Worm (Caenorhabditis elegans) whole organism, L1 larva: Measurements from ENCODE around the gene timm-17B.2.

Source experiments
- C04F5.9 ChIP-seq: sonication (generic microtip); optimal IDR thresholded peaks from 2 replicates; lab custom pipeline; 2016; ENCODE audit warnings: missing genetic modification characterization, missing compliant biosample characterization
- C16A3.4 ChIP-seq: fragments of 150-350 bp; optimal IDR thresholded peaks from 2 replicates; lab custom pipeline; 2014; ENCODE audit warnings: missing biosample characterization, missing genetic modification characterization
- F16B12.6 ChIP-seq: fragments of 150-350 bp; optimal IDR thresholded peaks from 2 replicates; lab custom pipeline; 2014; ENCODE audit warnings: missing biosample characterization, missing genetic modification characterization
- Y116A8C.19 ChIP-seq: sonication (generic microtip); optimal IDR thresholded peaks from 2 replicates; lab custom pipeline; 2016; ENCODE audit warnings: missing compliant biosample characterization, missing genetic modification characterization, borderline replicate concordance
- alr-1 ChIP-seq: fragments of 200-800 bp; sonication (Bioruptor generic); optimal IDR thresholded peaks from 2 replicates; lab custom pipeline; 2018; ENCODE audit warnings: borderline replicate concordance, mild to moderate bottlenecking, missing genetic modification characterization, missing compliant biosample characterization
- ama-1 ChIP-seq: fragments of 150-350 bp; optimal IDR thresholded peaks from 2 replicates; lab custom pipeline; 2014
- ceh-63 ChIP-seq: fragments of 200-800 bp; sonication (Bioruptor generic); optimal IDR thresholded peaks from 2 replicates; lab custom pipeline; 2018; ENCODE audit warnings: mild to moderate bottlenecking, missing genetic modification characterization, missing compliant biosample characterization
- ceh-90 ChIP-seq: sonication (generic microtip); optimal IDR thresholded peaks from 2 replicates; lab custom pipeline; 2016; ENCODE audit warnings: missing genetic modification characterization, missing compliant biosample characterization
- dpl-1 ChIP-seq, 3 experiments: fragments of 150-350 bp in 2 of 3; sonication (generic microtip) in 1 of 3; optimal IDR thresholded peaks; 2 replicates each; lab custom pipeline; 2014 to 2017; ENCODE audit warnings: missing biosample characterization in 3 of 3, missing genetic modification characterization in 3 of 3, missing genetic modification reagents in 3 of 3
- dsc-1 ChIP-seq: sonication (generic microtip); optimal IDR thresholded peaks from 2 replicates; lab custom pipeline; 2016; ENCODE audit warnings: mild to moderate bottlenecking, missing genetic modification characterization, missing compliant biosample characterization
- efl-3 ChIP-seq: fragments of 200-800 bp; sonication (Bioruptor generic); optimal IDR thresholded peaks from 2 replicates; lab custom pipeline; 2018; ENCODE audit warnings: mild to moderate bottlenecking, missing genetic modification characterization, missing compliant biosample characterization
- egl-13 ChIP-seq: sonication (generic microtip); optimal IDR thresholded peaks from 2 replicates; lab custom pipeline; 2016; ENCODE audit warnings: missing genotype, missing genetic modification reagents, missing genetic modification characterization, missing compliant biosample characterization
- egl-27 ChIP-seq, 2 experiments: fragments of 150-350 bp in 1 of 2; sonication (generic microtip); optimal IDR thresholded peaks; 3 replicates each; lab custom pipeline; 2017 to 2018; ENCODE audit warnings: missing biosample characterization in 2 of 2, missing genetic modification characterization in 2 of 2, missing genetic modification reagents in 2 of 2
- elt-2 ChIP-seq: sonication (generic microtip); optimal IDR thresholded peaks from 2 replicates; lab custom pipeline; 2016; ENCODE audit warnings: missing genetic modification characterization, mild to moderate bottlenecking, inconsistent platforms, missing compliant biosample characterization, missing genetic modification reagents
- ets-5 ChIP-seq: fragments of 200-800 bp; sonication (Bioruptor generic); IDR thresholded peaks from 2 replicates; pipeline ENCODE4 v1.3.6; 2022; ENCODE audit warnings: missing genetic modification characterization, missing compliant biosample characterization
- fkh-4 ChIP-seq: sonication (generic microtip); optimal IDR thresholded peaks from 2 replicates; lab custom pipeline; 2016; ENCODE audit warnings: missing compliant biosample characterization, missing genetic modification characterization, borderline replicate concordance
- fkh-8 ChIP-seq: sonication (generic microtip); optimal IDR thresholded peaks from 2 replicates; lab custom pipeline; 2016; ENCODE audit warnings: mild to moderate bottlenecking, missing genetic modification characterization, missing compliant biosample characterization
- fos-1 ChIP-seq: fragments of 150-350 bp; optimal IDR thresholded peaks from 2 replicates; lab custom pipeline; 2014; ENCODE audit warnings: missing biosample characterization, missing genetic modification characterization
- grh-1 ChIP-seq: fragments of 200-800 bp; sonication (Bioruptor generic); IDR thresholded peaks from 2 replicates; pipeline ENCODE4 v1.3.6; 2022; ENCODE audit warnings: missing genetic modification reagents, missing genetic modification characterization, missing compliant biosample characterization
- irx-1 ChIP-seq: sonication (generic microtip); optimal IDR thresholded peaks from 2 replicates; lab custom pipeline; 2016; ENCODE audit warnings: missing genetic modification characterization, missing compliant biosample characterization
- isw-1 ChIP-seq: fragments of 200-800 bp; sonication (Bioruptor generic); IDR thresholded peaks from 2 replicates; pipeline ENCODE4 v1.3.6; 2022; ENCODE audit warnings: missing genetic modification characterization, missing compliant biosample characterization
- jun-1 ChIP-seq: fragments of 150-350 bp; optimal IDR thresholded peaks from 2 replicates; lab custom pipeline; 2014; ENCODE audit warnings: missing biosample characterization, missing genetic modification reagents, missing genetic modification characterization
- lin-13 ChIP-seq: fragments of 150-350 bp; optimal IDR thresholded peaks from 2 replicates; lab custom pipeline; 2014; ENCODE audit warnings: missing biosample characterization, missing genetic modification reagents, missing genetic modification characterization
- lin-14 ChIP-seq: fragments of 200-800 bp; sonication (Bioruptor generic); optimal IDR thresholded peaks from 2 replicates; lab custom pipeline; 2018; ENCODE audit warnings: mild to moderate bottlenecking, missing genetic modification characterization, moderate library complexity, missing compliant biosample characterization
- lin-39 ChIP-seq: fragments of 150-350 bp; optimal IDR thresholded peaks from 2 replicates; lab custom pipeline; 2014; ENCODE audit warnings: missing biosample characterization, missing genetic modification reagents, missing genetic modification characterization
- lir-3 ChIP-seq: sonication (generic microtip); optimal IDR thresholded peaks from 2 replicates; lab custom pipeline; 2016; ENCODE audit warnings: mild to moderate bottlenecking, missing genetic modification characterization, moderate library complexity, missing compliant biosample characterization; ENCODE audit not compliant: poor library complexity
- lsy-2 ChIP-seq, 2 experiments: fragments of 150-350 bp; optimal IDR thresholded peaks; 2 replicates each; lab custom pipeline; 2014; ENCODE audit warnings: missing biosample characterization in 2 of 2, missing genetic modification characterization in 2 of 2
- mab-9 ChIP-seq: fragments of 200-800 bp; sonication (Bioruptor generic); IDR thresholded peaks from 2 replicates; pipeline ENCODE4 v1.3.6; 2022; ENCODE audit warnings: missing genetic modification reagents, missing genetic modification characterization, missing compliant biosample characterization
- mdl-1 ChIP-seq, 2 experiments: fragments of 150-350 bp; optimal IDR thresholded peaks; 2 replicates each; lab custom pipeline; 2014 to 2017; ENCODE audit warnings: missing biosample characterization in 2 of 2, missing genetic modification characterization in 2 of 2, inconsistent platforms in 1 of 2
- nhr-11 ChIP-seq: fragments of 150-350 bp; optimal IDR thresholded peaks from 2 replicates; lab custom pipeline; 2014; ENCODE audit warnings: missing biosample characterization, missing genetic modification characterization
- nhr-20 ChIP-seq: sonication (generic microtip); optimal IDR thresholded peaks from 2 replicates; lab custom pipeline; 2016; ENCODE audit warnings: mild to moderate bottlenecking, missing genetic modification characterization, missing compliant biosample characterization
- nhr-28 ChIP-seq: fragments of 150-350 bp; optimal IDR thresholded peaks from 2 replicates; lab custom pipeline; 2014; ENCODE audit warnings: missing biosample characterization, missing genetic modification characterization
- nhr-47 ChIP-seq: sonication (generic microtip); optimal IDR thresholded peaks from 2 replicates; lab custom pipeline; 2016; ENCODE audit warnings: mild to moderate bottlenecking, missing genetic modification characterization, moderate library complexity, missing compliant biosample characterization
- nhr-71 ChIP-seq: sonication (generic microtip); optimal IDR thresholded peaks from 2 replicates; lab custom pipeline; 2016; ENCODE audit warnings: mild to moderate bottlenecking, missing genetic modification characterization, moderate library complexity, missing compliant biosample characterization
- nhr-76 ChIP-seq: sonication (generic microtip); optimal IDR thresholded peaks from 2 replicates; lab custom pipeline; 2017; ENCODE audit warnings: missing biosample characterization, missing genetic modification characterization
- nhr-84 ChIP-seq: sonication (generic microtip); optimal IDR thresholded peaks from 2 replicates; lab custom pipeline; 2017; ENCODE audit warnings: missing biosample characterization, missing genetic modification characterization
- nhr-85 ChIP-seq: sonication (generic microtip); peaks from one replicate; lab custom pipeline; 2016; ENCODE audit warnings: missing genetic modification characterization, inconsistent platforms, missing compliant biosample characterization
- nhr-90 ChIP-seq: sonication (generic microtip); optimal IDR thresholded peaks from 2 replicates; lab custom pipeline; 2016; ENCODE audit warnings: mild to moderate bottlenecking, missing genetic modification characterization, missing compliant biosample characterization; ENCODE audit not compliant: poor library complexity
- pax-3 ChIP-seq: fragments of 200-800 bp; sonication (Bioruptor generic); optimal IDR thresholded peaks from 2 replicates; lab custom pipeline; 2018; ENCODE audit warnings: mild to moderate bottlenecking, missing genetic modification characterization, moderate library complexity, missing compliant biosample characterization
- pqm-1 ChIP-seq: sonication (generic microtip); optimal IDR thresholded peaks from 3 replicates; lab custom pipeline; 2017; ENCODE audit warnings: missing biosample characterization, missing genetic modification characterization
- skn-1 ChIP-seq: fragments of 150-350 bp; optimal IDR thresholded peaks from 2 replicates; lab custom pipeline; 2014; ENCODE audit warnings: missing biosample characterization, missing genetic modification characterization
- snpc-4 ChIP-seq: fragments of 150-350 bp; optimal IDR thresholded peaks from 2 replicates; lab custom pipeline; 2014; ENCODE audit warnings: missing biosample characterization, missing genetic modification characterization
- snu-23 ChIP-seq: sonication (generic microtip); optimal IDR thresholded peaks from 2 replicates; lab custom pipeline; 2016; ENCODE audit warnings: missing genetic modification characterization, missing compliant biosample characterization
- sox-4 ChIP-seq: sonication (generic microtip); optimal IDR thresholded peaks from 2 replicates; lab custom pipeline; 2016; ENCODE audit warnings: missing genetic modification characterization, missing compliant biosample characterization
- tbx-2 ChIP-seq: sonication (generic microtip); optimal IDR thresholded peaks from 2 replicates; lab custom pipeline; 2016; ENCODE audit warnings: missing genetic modification characterization, missing compliant biosample characterization
- tlp-1 ChIP-seq: fragments of 150-350 bp; optimal IDR thresholded peaks from 2 replicates; lab custom pipeline; 2014; ENCODE audit warnings: missing biosample characterization, missing genetic modification characterization
- unc-130 ChIP-seq: fragments of 150-350 bp; optimal IDR thresholded peaks from 2 replicates; lab custom pipeline; 2017; ENCODE audit warnings: missing biosample characterization, missing genetic modification characterization, inconsistent platforms
- unc-30 ChIP-seq: sonication (generic microtip); optimal IDR thresholded peaks from 2 replicates; lab custom pipeline; 2017; ENCODE audit warnings: missing biosample characterization, missing genetic modification characterization
- unc-62 ChIP-seq: fragments of 150-350 bp; optimal IDR thresholded peaks from 2 replicates; lab custom pipeline; 2014; ENCODE audit warnings: missing biosample characterization, missing genetic modification reagents, missing genetic modification characterization
- unc-98 ChIP-seq: fragments of 200-800 bp; sonication (Bioruptor generic); IDR thresholded peaks from 2 replicates; pipeline ENCODE4 v1.3.6; 2022; ENCODE audit warnings: missing genetic modification characterization, missing compliant biosample characterization
- xbp-1 ChIP-seq: sonication (generic microtip); optimal IDR thresholded peaks from 2 replicates; lab custom pipeline; 2016; ENCODE audit warnings: missing genetic modification characterization, missing compliant biosample characterization
- zip-4 ChIP-seq: fragments of 200-800 bp; sonication (Bioruptor generic); optimal IDR thresholded peaks from 2 replicates; lab custom pipeline; 2018; ENCODE audit warnings: mild to moderate bottlenecking, missing genetic modification characterization, moderate library complexity, missing compliant biosample characterization
- ztf-11 ChIP-seq, 2 experiments: sonication (generic microtip); optimal IDR thresholded peaks; 2 replicates each; lab custom pipeline; 2016 to 2017; ENCODE audit warnings: missing genetic modification characterization in 2 of 2, missing biosample characterization in 1 of 2, missing compliant biosample characterization in 1 of 2

The timm-17B.2 gene

DNA sequence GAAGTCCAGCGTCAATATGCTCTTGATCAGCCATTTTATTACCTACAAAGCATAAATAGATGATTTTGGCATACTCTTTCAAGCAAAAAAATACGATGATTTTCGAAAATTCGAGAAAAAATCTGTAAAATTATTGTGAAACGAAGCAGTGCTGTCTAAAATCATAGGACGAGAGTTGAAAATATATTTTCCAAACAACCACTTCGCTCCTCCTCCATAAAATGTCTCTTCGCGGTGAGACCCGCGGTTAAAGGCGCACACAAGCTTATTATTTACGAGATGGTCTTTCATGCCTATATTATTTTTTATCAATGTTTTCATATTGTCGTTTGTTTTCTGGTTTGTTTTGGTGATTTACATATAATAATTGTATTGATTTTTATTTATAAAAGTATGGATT is 17.2 kb upstream of the timm-17B.2 start, which contains the start of gene nap-1 (continued):
- TF ChIP-seq C04F5.9 (tag; lab: Kevin White, UChicago): no peak
- TF ChIP-seq ama-1 (lab: Kevin White, UChicago): no peak
- TF ChIP-seq mab-9 (GFP tag; lab: Robert Waterston, UW): no peak
- no peak for TF ChIP-seq nhr-84 (tag; lab: Kevin White, UChicago)
- peak; percentile 87 for TF ChIP-seq snu-23 (GFP tag; lab: Kevin White, UChicago)
- TF ChIP-seq isw-1 (GFP tag; lab: Robert Waterston, UW): peak; percentile 59
- peak; percentile 88 for TF ChIP-seq C16A3.4 (tag; lab: Kevin White, UChicago)
- TF ChIP-seq nhr-47 (tag; lab: Kevin White, UChicago): peak; percentile 79
- peak in 1 of 2 experiments; percentile 58 for TF ChIP-seq mdl-1 (tag; optimal IDR thresholded peaks at IDR 0.05; lab: Kevin White, UChicago)
- TF ChIP-seq lin-39 (tag; lab: Kevin White, UChicago): no peak
- peak; percentile 21 for TF ChIP-seq lir-3 (tag; lab: Kevin White, UChicago)
- peak; percentile 69 for TF ChIP-seq fkh-8
- peak; percentile 77 for TF ChIP-seq skn-1 (tag; lab: Kevin White, UChicago)
- peak; percentile 61 for TF ChIP-seq nhr-90 (tag; lab: Kevin White, UChicago)
- peak; percentile 85 for TF ChIP-seq nhr-71 (tag; lab: Kevin White, UChicago)
- no peak for TF ChIP-seq ets-5 (GFP tag; lab: Robert Waterston, UW)
- peak in 1 of 2 experiments; percentile 9 for TF ChIP-seq egl-27 (tag; optimal IDR thresholded peaks at IDR 0.05; lab: Kevin White, UChicago)
- peak; percentile 81 for TF ChIP-seq lin-13
- peak; percentile 66 for TF ChIP-seq tbx-2
- TF ChIP-seq tlp-1 (tag; lab: Kevin White, UChicago): no peak
- TF ChIP-seq ceh-90: no peak
- no peak for TF ChIP-seq fkh-4
- no peak for TF ChIP-seq zip-4 (GFP tag; lab: Kevin White, UChicago)
- peak; percentile 71 for TF ChIP-seq nhr-85 (tag; lab: Kevin White, UChicago)
- TF ChIP-seq sox-4 (tag; lab: Kevin White, UChicago): no peak
- no peak for TF ChIP-seq nhr-76 (tag; lab: Kevin White, UChicago)
- peak; percentile 85 for TF ChIP-seq unc-130 (tag; lab: Kevin White, UChicago)
- no peak for TF ChIP-seq efl-3 (GFP tag; lab: Kevin White, UChicago)
- no peak for TF ChIP-seq grh-1
- no peak for TF ChIP-seq nhr-11 (tag; lab: Kevin White, UChicago)
- no peak for TF ChIP-seq irx-1 (tag; lab: Kevin White, UChicago)
- no peak for TF ChIP-seq ceh-63 (GFP tag; lab: Kevin White, UChicago)
- peak; percentile 52 for TF ChIP-seq snpc-4 (tag; lab: Kevin White, UChicago)
- no peak for TF ChIP-seq nhr-28 (tag; lab: Kevin White, UChicago)
- peak; percentile 79 for TF ChIP-seq nhr-20
- TF ChIP-seq alr-1: no peak
- TF ChIP-seq dpl-1 (GFP tag; optimal IDR thresholded peaks at IDR 0.05; lab: Kevin White, UChicago): peak; percentile 59 to 78 (median 72)
- peak; percentile 9 for TF ChIP-seq jun-1 (tag; lab: Kevin White, UChicago)
- TF ChIP-seq dsc-1 (tag; lab: Kevin White, UChicago): peak; percentile 48
- TF ChIP-seq lin-14 (GFP tag; lab: Kevin White, UChicago): peak; percentile 84
- TF ChIP-seq ztf-11 (tag; optimal IDR thresholded peaks at IDR 0.05; lab: Kevin White, UChicago): no peak
- peak; percentile 41 for TF ChIP-seq pqm-1
- TF ChIP-seq pax-3 (tag; lab: Kevin White, UChicago): no peak
- TF ChIP-seq fos-1 (tag; lab: Kevin White, UChicago): peak; percentile 45
- no peak for TF ChIP-seq Y116A8C.19
- TF ChIP-seq unc-98 (GFP tag; lab: Robert Waterston, UW): no peak
- TF ChIP-seq egl-13 (tag; lab: Kevin White, UChicago): peak; percentile 23
- peak; percentile 84 to 93 for TF ChIP-seq lsy-2 (tag; optimal IDR thresholded peaks at IDR 0.05; lab: Kevin White, UChicago)
- peak; percentile 47 for TF ChIP-seq F16B12.6 (tag; lab: Kevin White, UChicago)
- TF ChIP-seq xbp-1: peak; percentile 71
- TF ChIP-seq unc-62 (GFP tag; lab: Kevin White, UChicago): no peak
- peak; percentile 23 for TF ChIP-seq elt-2 (tag; lab: Kevin White, UChicago)
- TF ChIP-seq unc-30 (tag; lab: Kevin White, UChicago): no peak
